Fruit fly (Drosophila melanogaster) whole organism: ENCODE data around the gene HP4.
A peak's percentile ranks its signal among the peaks of the same experiment; 100 is the strongest.

ENCODE experiments used
- CG8478 ChIP-seq: fragments of >200 bp; optimal IDR thresholded peaks from 2 replicates; lab custom pipeline; 2018; ENCODE audit warnings: inconsistent platforms
- Dll ChIP-seq: fragments of >200 bp; optimal IDR thresholded peaks from 2 replicates; lab custom pipeline; 2017
- EcR ChIP-seq, 2 experiments: fragments of >200 bp; optimal IDR thresholded peaks; 2 replicates each; lab custom pipeline; 2017; ENCODE audit warnings: missing biosample characterization in 2 of 2, missing genetic modification characterization in 2 of 2, missing genetic modification reagents in 2 of 2
- pan ChIP-seq: fragments of >200 bp; optimal IDR thresholded peaks from 2 replicates; lab custom pipeline; 2017
- psq ChIP-seq: fragments of >200 bp; optimal IDR thresholded peaks from 2 replicates; lab custom pipeline; 2017
- usp ChIP-seq: fragments of >200 bp; optimal IDR thresholded peaks from 2 replicates; lab custom pipeline; 2017; ENCODE audit warnings: missing biosample characterization, missing genetic modification characterization, mixed read lengths

The HP4 gene

DNA sequence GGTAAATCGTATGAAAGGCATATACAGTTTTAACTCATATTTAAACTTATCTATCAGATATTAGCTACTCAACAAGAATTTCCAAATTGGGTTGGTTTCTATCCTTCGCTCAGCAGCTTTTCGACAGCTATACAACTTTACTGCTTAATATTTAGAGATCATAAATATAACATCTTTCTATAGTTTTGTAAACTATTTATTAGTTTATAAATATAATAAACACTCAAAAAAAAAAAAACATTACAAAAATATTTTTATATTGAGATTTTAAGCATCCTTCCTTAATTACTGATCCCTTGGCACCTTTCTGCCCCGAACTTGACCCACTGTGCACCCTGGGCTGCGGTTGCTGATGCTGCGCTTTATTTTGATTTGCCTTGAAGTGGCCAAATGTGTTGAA lies 23.0 kb downstream of the HP4 start:
- no peak for TF ChIP-seq Dll (lab: Kevin White, UChicago)
- TF ChIP-seq EcR (GFP tag; optimal IDR thresholded peaks at IDR 0.05; lab: Kevin White, UChicago), result no peak
- TF ChIP-seq psq (lab: Kevin White, UChicago), result no peak
- no peak for TF ChIP-seq pan (lab: Kevin White, UChicago)
- TF ChIP-seq usp (GFP tag; lab: Kevin White, UChicago), result no peak
- TF ChIP-seq CG8478 (lab: Kevin White, UChicago), result no peak

dm6 chr3L:7952560-7952959 lies 23.4 kb downstream of the HP4 start:
- no peak for TF ChIP-seq psq (lab: Kevin White, UChicago)
- no peak for TF ChIP-seq EcR (GFP tag; optimal IDR thresholded peaks at IDR 0.05; lab: Kevin White, UChicago)
- no peak for TF ChIP-seq usp (GFP tag; lab: Kevin White, UChicago)
- no peak for TF ChIP-seq CG8478 (lab: Kevin White, UChicago)
- TF ChIP-seq Dll (lab: Kevin White, UChicago), result no peak
- TF ChIP-seq pan (lab: Kevin White, UChicago), result no peak

dm6 chr3L:7951841-7952240 lies 24.1 kb downstream of the HP4 start:
- no peak for TF ChIP-seq pan (lab: Kevin White, UChicago)
- no peak for TF ChIP-seq CG8478 (lab: Kevin White, UChicago)
- no peak for TF ChIP-seq Dll (lab: Kevin White, UChicago)
- TF ChIP-seq usp (GFP tag; lab: Kevin White, UChicago), result no peak
- no peak for TF ChIP-seq psq (lab: Kevin White, UChicago)
- no peak for TF ChIP-seq EcR (GFP tag; optimal IDR thresholded peaks at IDR 0.05; lab: Kevin White, UChicago)

- no peak for TF ChIP-seq usp (GFP tag; lab: Kevin White, UChicago)
- no peak for TF ChIP-seq pan (lab: Kevin White, UChicago)
- TF ChIP-seq CG8478 (lab: Kevin White, UChicago), result no peak
Measured at dm6 chr3L:7949778-7950177, 26.2 kb downstream of the HP4 start.

dm6 chr3L:7947880-7948286 lies 28.1 kb downstream of the HP4 start, which contains the start of gene exex:
Gene exex (plus strand): TSS chr3L:7948186.
- TF ChIP-seq pan (lab: Kevin White, UChicago), result no peak
- TF ChIP-seq CG8478 (lab: Kevin White, UChicago), result peak; percentile 17
- no peak for TF ChIP-seq EcR (GFP tag; optimal IDR thresholded peaks at IDR 0.05; lab: Kevin White, UChicago)
- TF ChIP-seq usp (GFP tag; lab: Kevin White, UChicago), result no peak
- TF ChIP-seq psq (lab: Kevin White, UChicago), result no peak

dm6 chr3L:7946222-7946621 lies 29.7 kb downstream of the HP4 start, which contains the start of gene CG43880:
Gene CG43880 (minus strand): TSS chr3L:7946322.
- TF ChIP-seq EcR (GFP tag; optimal IDR thresholded peaks at IDR 0.05; lab: Kevin White, UChicago) (no peak), pan (lab: Kevin White, UChicago) (no peak), psq (lab: Kevin White, UChicago) (no peak), CG8478 (lab: Kevin White, UChicago) (no peak), usp (GFP tag; lab: Kevin White, UChicago) (no peak), Dll (lab: Kevin White, UChicago) (no peak)

DNA sequence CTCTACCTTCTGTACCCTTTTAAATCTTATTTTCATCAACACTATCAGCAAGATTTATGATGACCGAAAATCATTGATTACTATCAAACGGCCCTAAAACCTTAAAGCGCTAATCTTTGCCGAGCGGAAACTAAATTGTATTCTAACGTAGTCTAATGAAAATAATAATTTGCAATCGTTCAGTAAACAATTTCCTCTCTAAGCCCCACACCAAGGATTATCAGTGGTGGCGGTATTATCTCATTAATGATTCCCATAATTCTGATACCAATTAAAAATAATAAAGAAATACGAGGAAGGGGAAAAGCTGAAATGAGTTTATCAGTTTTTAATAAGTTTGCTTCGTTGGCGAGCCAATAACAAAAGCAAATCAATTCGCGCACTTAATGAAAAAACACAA lies 32.0 kb downstream of the HP4 start:
- no peak for TF ChIP-seq EcR (GFP tag; optimal IDR thresholded peaks at IDR 0.05; lab: Kevin White, UChicago)
- TF ChIP-seq pan (lab: Kevin White, UChicago), result no peak

dm6 chr3L:7943046-7943445 lies 32.9 kb downstream of the HP4 start:
- TF ChIP-seq usp (GFP tag; lab: Kevin White, UChicago) (no peak), EcR (GFP tag; optimal IDR thresholded peaks at IDR 0.05; lab: Kevin White, UChicago) (no peak), psq (lab: Kevin White, UChicago) (no peak), CG8478 (lab: Kevin White, UChicago) (no peak), Dll (lab: Kevin White, UChicago) (no peak), pan (lab: Kevin White, UChicago) (no peak)

dm6 chr3L:7942403-7942952 lies 33.5 kb downstream of the HP4 start:
- no peak for TF ChIP-seq CG8478 (lab: Kevin White, UChicago)
- TF ChIP-seq pan (lab: Kevin White, UChicago), result no peak
- no peak for TF ChIP-seq EcR (GFP tag; optimal IDR thresholded peaks at IDR 0.05; lab: Kevin White, UChicago)
- TF ChIP-seq usp (GFP tag; lab: Kevin White, UChicago), result no peak
- no peak for TF ChIP-seq Dll (lab: Kevin White, UChicago)
- TF ChIP-seq psq (lab: Kevin White, UChicago), result no peak

DNA sequence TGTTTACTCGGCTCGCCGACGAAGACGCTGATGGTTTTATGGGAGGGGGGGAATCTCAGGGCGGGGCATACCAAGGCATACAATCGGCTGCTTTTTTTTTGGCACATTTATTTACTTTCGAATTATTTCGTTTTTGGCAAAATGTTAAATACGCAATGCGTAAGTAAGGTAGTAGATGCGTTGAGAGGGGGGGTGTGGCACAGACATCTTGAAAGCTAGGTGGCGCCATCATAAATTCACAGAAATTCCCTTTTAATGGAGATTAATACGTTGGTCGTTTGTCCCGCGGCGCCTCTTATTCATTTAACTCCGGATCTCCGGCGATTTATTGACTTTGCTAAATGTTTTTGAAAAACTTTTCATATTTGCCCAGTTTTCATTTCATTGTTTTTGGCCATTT lies 34.4 kb downstream of the HP4 start:
- TF ChIP-seq EcR (GFP tag; optimal IDR thresholded peaks at IDR 0.05; lab: Kevin White, UChicago) (no peak), usp (GFP tag; lab: Kevin White, UChicago) (no peak), CG8478 (lab: Kevin White, UChicago) (no peak), pan (lab: Kevin White, UChicago) (no peak), psq (lab: Kevin White, UChicago) (no peak), Dll (lab: Kevin White, UChicago) (no peak)

dm6 chr3L:7940558-7941238 lies 35.3 kb downstream of the HP4 start:
- no peak for TF ChIP-seq usp (GFP tag; lab: Kevin White, UChicago)
- TF ChIP-seq psq (lab: Kevin White, UChicago), result no peak
- TF ChIP-seq EcR (GFP tag; optimal IDR thresholded peaks at IDR 0.05; lab: Kevin White, UChicago), result no peak
- no peak for TF ChIP-seq Dll (lab: Kevin White, UChicago)
- TF ChIP-seq CG8478 (lab: Kevin White, UChicago), result no peak
- TF ChIP-seq pan (lab: Kevin White, UChicago), result no peak
